Worm (Caenorhabditis elegans) whole organism, L4/young adult: Measurements from ENCODE around the gene nhr-210.

Experiments
- W03F9.2 ChIP-seq: fragments of 150-350 bp; optimal IDR thresholded peaks from 2 replicates; lab custom pipeline; 2014; ENCODE audit warnings: missing biosample characterization, missing genetic modification characterization
- dao-5 ChIP-seq: sonication (generic microtip); optimal IDR thresholded peaks from 2 replicates; lab custom pipeline; 2016; ENCODE audit warnings: missing genotype, missing genetic modification characterization, moderate library complexity, missing compliant biosample characterization
- him-1 ChIP-seq: sonication (generic microtip); optimal IDR thresholded peaks from 2 replicates; lab custom pipeline; 2016; ENCODE audit warnings: missing genotype, missing genetic modification reagents, missing genetic modification characterization, missing compliant biosample characterization

Gene nhr-210

ce11 chrV:519445-519844 is at the start of gene nhr-210:
TSS of gene nhr-210 (minus strand) at chrV:519545.
- no peak for TF ChIP-seq dao-5 (tag; lab: Kevin White, UChicago)
- no peak for TF ChIP-seq W03F9.2 (tag; lab: Kevin White, UChicago)
- no peak for TF ChIP-seq him-1 (tag; lab: Kevin White, UChicago)

- no peak for TF ChIP-seq dao-5 (tag; lab: Kevin White, UChicago)
- TF ChIP-seq W03F9.2 (tag; lab: Kevin White, UChicago) = no peak
- TF ChIP-seq him-1 (tag; lab: Kevin White, UChicago) = no peak
Observed at ce11 chrV:568105-568504, 48.8 kb upstream of the nhr-210 start, which contains the start of gene sri-72. TSS of gene sri-72 (minus strand) at chrV:568205.

ce11 chrV:565984-566383 is 46.6 kb upstream of the nhr-210 start, which contains the start of gene sri-73:
TSS of gene sri-73 (minus strand) at chrV:566084.
- TF ChIP-seq W03F9.2 (tag; lab: Kevin White, UChicago) (no peak), him-1 (tag; lab: Kevin White, UChicago) (no peak), dao-5 (tag; lab: Kevin White, UChicago) (no peak)

- TF ChIP-seq W03F9.2 (tag; lab: Kevin White, UChicago) = no peak
- TF ChIP-seq dao-5 (tag; lab: Kevin White, UChicago) = no peak
- TF ChIP-seq him-1 (tag; lab: Kevin White, UChicago) = no peak
Observed at ce11 chrV:562834-563233, 43.5 kb upstream of the nhr-210 start, which contains the start of gene C14C6.2. TSS of gene C14C6.2 (plus strand) at chrV:563134.

ce11 chrV:559940-560339 is 40.6 kb upstream of the nhr-210 start, which contains the start of gene srx-7:
TSS of gene srx-7 (plus strand) at chrV:560195.
- TF ChIP-seq W03F9.2 (tag; lab: Kevin White, UChicago) = no peak
- TF ChIP-seq dao-5 (tag; lab: Kevin White, UChicago) = no peak
- TF ChIP-seq him-1 (tag; lab: Kevin White, UChicago) = no peak

ce11 chrV:556055-556454 is 36.7 kb upstream of the nhr-210 start, which contains the start of gene srx-8:
TSS of gene srx-8 (minus strand) at chrV:556155.
- TF ChIP-seq W03F9.2 (tag; lab: Kevin White, UChicago) (no peak), dao-5 (tag; lab: Kevin White, UChicago) (no peak), him-1 (tag; lab: Kevin White, UChicago) (no peak)

ce11 chrV:553067-553466 is 33.7 kb upstream of the nhr-210 start, which contains the start of gene C14C6.8:
TSS of gene C14C6.8 (minus strand) at chrV:553167.
- TF ChIP-seq W03F9.2 (tag; lab: Kevin White, UChicago) = no peak
- TF ChIP-seq him-1 (tag; lab: Kevin White, UChicago) = no peak
- TF ChIP-seq dao-5 (tag; lab: Kevin White, UChicago) = no peak

ce11 chrV:552406-552805 is 33.1 kb upstream of the nhr-210 start:
- TF ChIP-seq W03F9.2 (tag; lab: Kevin White, UChicago) = no peak
- TF ChIP-seq him-1 (tag; lab: Kevin White, UChicago) = no peak

ce11 chrV:547980-548379 is 28.6 kb upstream of the nhr-210 start, which contains the start of gene C14C6.6:
TSS of gene C14C6.6 (minus strand) at chrV:548080.
- TF ChIP-seq him-1 (tag; lab: Kevin White, UChicago) = no peak
- no peak for TF ChIP-seq W03F9.2 (tag; lab: Kevin White, UChicago)
- no peak for TF ChIP-seq dao-5 (tag; lab: Kevin White, UChicago)

- TF ChIP-seq him-1 (tag; lab: Kevin White, UChicago) = no peak
- no peak for TF ChIP-seq dao-5 (tag; lab: Kevin White, UChicago)
- no peak for TF ChIP-seq W03F9.2 (tag; lab: Kevin White, UChicago)
Observed at ce11 chrV:543169-543568, 23.8 kb upstream of the nhr-210 start, which contains the start of gene C14C6.3. TSS of gene C14C6.3 (plus strand) at chrV:543469.

ce11 chrV:541470-541869 is 22.1 kb upstream of the nhr-210 start:
- no peak for TF ChIP-seq W03F9.2 (tag; lab: Kevin White, UChicago)
- no peak for TF ChIP-seq him-1 (tag; lab: Kevin White, UChicago)
- no peak for TF ChIP-seq dao-5 (tag; lab: Kevin White, UChicago)

ce11 chrV:539040-539510 is 19.7 kb upstream of the nhr-210 start, which contains the start of gene nhr-155:
TSS of gene nhr-155 (plus strand) at chrV:539460.
- TF ChIP-seq dao-5 (tag; lab: Kevin White, UChicago) (no peak), him-1 (tag; lab: Kevin White, UChicago) (no peak), W03F9.2 (tag; lab: Kevin White, UChicago) (no peak)

- TF ChIP-seq dao-5 (tag; lab: Kevin White, UChicago) (no peak), him-1 (tag; lab: Kevin White, UChicago) (no peak), W03F9.2 (tag; lab: Kevin White, UChicago) (no peak)
Observed at ce11 chrV:536571-536970, 17.2 kb upstream of the nhr-210 start, which contains the start of gene C14C6.5. TSS of gene C14C6.5 (plus strand) at chrV:536628.

ce11 chrV:534176-534575 is 14.8 kb upstream of the nhr-210 start, which contains the start of gene nhr-132:
TSS of gene nhr-132 (plus strand) at chrV:534446.
- TF ChIP-seq dao-5 (tag; lab: Kevin White, UChicago) (no peak), W03F9.2 (tag; lab: Kevin White, UChicago) (no peak), him-1 (tag; lab: Kevin White, UChicago) (no peak)
